Worm (Caenorhabditis elegans) whole organism, L2 larva: ENCODE results near the gene ZK1321.1.

ENCODE experiments used
- ama-1 ChIP-seq: fragments of 150-350 bp; optimal IDR thresholded peaks from 2 replicates; lab custom pipeline; 2018; ENCODE audit warnings: inconsistent platforms
- blmp-1 ChIP-seq: sonication (generic microtip); optimal IDR thresholded peaks from 2 replicates; lab custom pipeline; 2017; ENCODE audit warnings: missing genetic modification characterization, mild to moderate bottlenecking, missing compliant biosample characterization, antibody characterized with exemption, moderate library complexity; ENCODE audit not compliant: insufficient read depth
- ceh-16 ChIP-seq: fragments of 150-350 bp; optimal IDR thresholded peaks from 2 replicates; lab custom pipeline; 2014; ENCODE audit warnings: missing biosample characterization, missing genetic modification characterization
- egl-27 ChIP-seq: sonication (generic microtip); optimal IDR thresholded peaks from 3 replicates; lab custom pipeline; 2017; ENCODE audit warnings: missing biosample characterization, missing genetic modification reagents, missing genetic modification characterization
- elt-3 ChIP-seq: sonication (generic microtip); optimal IDR thresholded peaks from 2 replicates; lab custom pipeline; 2017; ENCODE audit warnings: missing biosample characterization, missing genetic modification characterization
- nhr-11 ChIP-seq: fragments of 150-350 bp; optimal IDR thresholded peaks from 2 replicates; lab custom pipeline; 2014; ENCODE audit warnings: missing biosample characterization, missing genetic modification characterization
- nhr-21 ChIP-seq: fragments of 150-350 bp; optimal IDR thresholded peaks from 2 replicates; lab custom pipeline; 2014; ENCODE audit warnings: missing biosample characterization, missing genetic modification characterization
- snpc-4 ChIP-seq: fragments of 150-350 bp; optimal IDR thresholded peaks from 2 replicates; lab custom pipeline; 2014; ENCODE audit warnings: missing biosample characterization, missing genetic modification characterization
- unc-62 ChIP-seq: fragments of 150-350 bp; optimal IDR thresholded peaks from 2 replicates; lab custom pipeline; 2014; ENCODE audit warnings: missing biosample characterization, missing genetic modification reagents, missing genetic modification characterization
- zag-1 ChIP-seq: fragments of 150-350 bp; optimal IDR thresholded peaks from 2 replicates; lab custom pipeline; 2014; ENCODE audit warnings: missing biosample characterization, missing genetic modification characterization

DNA sequence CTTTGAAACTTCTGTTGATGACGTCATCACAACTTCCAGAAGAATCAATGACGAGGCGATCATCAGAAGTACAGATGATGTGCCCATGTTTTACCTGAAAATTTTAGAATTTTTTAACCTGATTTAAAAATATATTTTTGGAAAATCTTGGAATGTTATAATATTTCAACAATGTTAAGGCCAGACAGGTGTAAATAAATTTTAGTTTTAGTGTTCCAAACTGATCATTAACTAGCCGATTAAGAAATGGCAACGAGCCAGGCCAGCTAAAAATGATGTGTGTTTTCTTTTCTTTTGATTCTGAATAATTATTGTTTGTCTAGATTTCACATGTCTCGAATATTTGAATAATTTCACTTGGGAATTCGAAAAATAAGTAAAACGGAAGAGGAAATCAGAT lies 22.0 kb downstream of the ZK1321.1 start, which contains the start of gene T10B9.9:
- TF ChIP-seq ama-1 (lab: Kevin White, UChicago), result no peak
- TF ChIP-seq elt-3, result no peak
- no peak for TF ChIP-seq zag-1 (tag; lab: Kevin White, UChicago)
- no peak for TF ChIP-seq nhr-21
- TF ChIP-seq egl-27 (tag; lab: Kevin White, UChicago), result no peak
- no peak for TF ChIP-seq unc-62 (GFP tag; lab: Kevin White, UChicago)
- TF ChIP-seq ceh-16, result no peak
- no peak for TF ChIP-seq blmp-1 (tag; lab: Kevin White, UChicago)
- TF ChIP-seq nhr-11, result no peak
- TF ChIP-seq snpc-4, result no peak
